Worm (Caenorhabditis elegans) whole organism, mixed stage, embryonic: Measurements from ENCODE around the gene M163.1.

Experiments used
- nhr-28 ChIP-seq: fragments of 150-350 bp; optimal IDR thresholded peaks from 2 replicates; lab custom pipeline; 2014; ENCODE audit warnings: missing biosample characterization, missing genetic modification characterization
- unc-39 ChIP-seq: fragments of 150-350 bp; optimal IDR thresholded peaks from 2 replicates; lab custom pipeline; 2014; ENCODE audit warnings: missing biosample characterization, missing genetic modification characterization
- unc-62 ChIP-seq: fragments of 150-350 bp; optimal IDR thresholded peaks from 2 replicates; lab custom pipeline; 2014; ENCODE audit warnings: missing biosample characterization, missing genetic modification reagents, missing genetic modification characterization
- ztf-11 ChIP-seq: fragments of 150-350 bp; optimal IDR thresholded peaks from 2 replicates; lab custom pipeline; 2014; ENCODE audit warnings: missing biosample characterization, missing genetic modification characterization

DNA sequence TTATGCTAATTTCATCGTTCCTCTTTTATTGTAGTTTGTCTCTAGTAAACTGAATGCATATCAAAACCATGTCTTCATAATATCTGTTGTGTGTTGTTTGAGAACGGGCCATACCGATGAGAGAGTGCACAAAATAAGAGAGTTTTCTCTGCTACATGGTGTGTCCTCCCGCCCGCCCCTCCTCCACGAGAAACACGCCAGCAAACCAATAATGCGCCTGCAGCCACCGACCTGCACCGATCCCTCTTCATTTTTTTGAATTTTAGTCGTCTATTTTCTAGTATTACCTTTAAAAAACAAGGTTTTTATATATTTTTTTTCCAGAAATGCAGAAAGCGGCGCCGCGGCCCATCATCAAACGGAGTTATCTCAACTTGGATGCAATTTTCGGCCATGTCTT is 23.4 kb downstream of the M163.1 start, which contains the start of gene gfi-3:
- TF ChIP-seq ztf-11 (tag; lab: Kevin White, UChicago) (no peak), nhr-28 (tag; lab: Kevin White, UChicago) (no peak), unc-39 (tag; lab: Kevin White, UChicago) (no peak), unc-62 (GFP tag; lab: Kevin White, UChicago) (peak; percentile 8)
